Fruit fly (Drosophila melanogaster): Measurements from ENCODE around the gene Osi5.
A peak's percentile ranks its signal among the peaks of the same experiment; 100 is the strongest.

Gene Osi5

dm6 chr3R:6230298-6230697, 3.0 kb downstream of the Osi5 start:
- no peak for TF ChIP-seq bcd (GFP tag; optimal IDR thresholded peaks at IDR 0.05)
- TF ChIP-seq Dip3 (GFP tag; optimal IDR thresholded peaks at IDR 0.05): no peak
- TF ChIP-seq pho (GFP tag; optimal IDR thresholded peaks at IDR 0.05): no peak
- TF ChIP-seq sqz (GFP tag; optimal IDR thresholded peaks at IDR 0.05): no peak
- TF ChIP-seq Awh (GFP tag; IDR thresholded peaks at IDR 0.05): 0 out of 2 replicates have a peak, but pooled peaks have one; percentile 41
- peak; percentile 47 for TF ChIP-seq abd-A (tag; optimal IDR thresholded peaks at IDR 0.05)
- peak; percentile 87 for TF ChIP-seq sd (tag; optimal IDR thresholded peaks at IDR 0.05)
- no peak for TF ChIP-seq CG6854 (GFP tag; optimal IDR thresholded peaks at IDR 0.05)
- no peak for TF ChIP-seq dati (GFP tag; IDR thresholded peaks at IDR 0.05)
- TF ChIP-seq vvl (GFP tag; IDR thresholded peaks at IDR 0.05): peak; percentile 20; the same call in 1 of the 2 replicates
- no peak for TF ChIP-seq Ssrp (tag; optimal IDR thresholded peaks at IDR 0.05)
- peak; percentile 84 for TF ChIP-seq Blimp-1 (GFP tag; optimal IDR thresholded peaks at IDR 0.05)

- peak; percentile 97 for TF ChIP-seq Blimp-1 (GFP tag; optimal IDR thresholded peaks at IDR 0.05)
- TF ChIP-seq fd64A (GFP tag; optimal IDR thresholded peaks at IDR 0.05): no peak
- peak; percentile 84 for TF ChIP-seq pros (GFP tag; optimal IDR thresholded peaks at IDR 0.05)
- no peak for TF ChIP-seq sens-2 (GFP tag; IDR thresholded peaks at IDR 0.05)
- TF ChIP-seq Hmr (GFP tag; optimal IDR thresholded peaks at IDR 0.05): no peak
- peak; percentile 47 for TF ChIP-seq sens (GFP tag)
- TF ChIP-seq Awh (GFP tag; IDR thresholded peaks at IDR 0.05): peak; percentile 91
- peak; percentile 76 for TF ChIP-seq abd-A (tag; optimal IDR thresholded peaks at IDR 0.05)
- peak; percentile 36 for TF ChIP-seq oc (tag; optimal IDR thresholded peaks at IDR 0.05)
Measured at dm6 chr3R:6231391-6231790, 4.1 kb downstream of the Osi5 start.

- TF ChIP-seq ara (GFP tag; IDR thresholded peaks at IDR 0.05) (no peak), chif (GFP tag; optimal IDR thresholded peaks at IDR 0.05) (no peak), CG2678 (tag; optimal IDR thresholded peaks at IDR 0.05) (peak; percentile 30), Six4 (GFP tag; optimal IDR thresholded peaks at IDR 0.05) (no peak), CG11247 (GFP tag; IDR thresholded peaks at IDR 0.05) (no peak), exex (tag; optimal IDR thresholded peaks at IDR 0.05) (no peak), hbn (GFP tag; IDR thresholded peaks at IDR 0.05; ENCODE audit: partially characterized antibody) (no peak), CG18262 (tag; optimal IDR thresholded peaks at IDR 0.05) (peak; percentile 19), CG8478 (optimal IDR thresholded peaks at IDR 0.05) (no peak), CG17385 (GFP tag; optimal IDR thresholded peaks at IDR 0.05) (no peak), CG7372 (GFP tag; IDR thresholded peaks at IDR 0.05) (no peak), zfh2 (GFP tag; optimal IDR thresholded peaks at IDR 0.05) (no peak), CG1529 (GFP tag; optimal IDR thresholded peaks at IDR 0.05) (no peak), CG13287 (GFP tag; IDR thresholded peaks at IDR 0.05; ENCODE audit: partially characterized antibody) (no peak), CG12236 (GFP tag; optimal IDR thresholded peaks at IDR 0.05) (no peak), inv (GFP tag; IDR thresholded peaks at IDR 0.05; ENCODE audit: partially characterized antibody) (no peak), sd (tag; optimal IDR thresholded peaks at IDR 0.05) (no peak), sens-2 (GFP tag; IDR thresholded peaks at IDR 0.05) (no peak), cad (GFP tag; optimal IDR thresholded peaks at IDR 0.05) (no peak), CG33557 (GFP tag; optimal IDR thresholded peaks at IDR 0.05) (no peak), CG11504 (tag; optimal IDR thresholded peaks at IDR 0.05) (peak; percentile 63), sim (GFP tag; IDR thresholded peaks at IDR 0.05) (no peak), nom (GFP tag; optimal IDR thresholded peaks at IDR 0.05) (no peak), run (tag; optimal IDR thresholded peaks at IDR 0.05) (no peak), bab2 (GFP tag; optimal IDR thresholded peaks at IDR 0.05) (no peak), CG14667 (GFP tag; IDR thresholded peaks at IDR 0.05) (no peak), vnd (GFP tag; IDR thresholded peaks at IDR 0.05; ENCODE audit: partially characterized antibody) (no peak), emc (GFP tag; optimal IDR thresholded peaks at IDR 0.05) (no peak), CG17359 (tag; optimal IDR thresholded peaks at IDR 0.05) (peak; percentile 16), CG6854 (GFP tag; optimal IDR thresholded peaks at IDR 0.05) (no peak), ewg (GFP tag; optimal IDR thresholded peaks at IDR 0.05) (peak; percentile 5), chn (GFP tag; optimal IDR thresholded peaks at IDR 0.05) (no peak), mirr (GFP tag; optimal IDR thresholded peaks at IDR 0.05) (no peak)
Measured at dm6 chr3R:6233104-6233503, 5.8 kb downstream of the Osi5 start.

All from whole organism, embryonic.